Worm (Caenorhabditis elegans): ENCODE data around the gene W01G7.4.

The W01G7.4 gene

DNA sequence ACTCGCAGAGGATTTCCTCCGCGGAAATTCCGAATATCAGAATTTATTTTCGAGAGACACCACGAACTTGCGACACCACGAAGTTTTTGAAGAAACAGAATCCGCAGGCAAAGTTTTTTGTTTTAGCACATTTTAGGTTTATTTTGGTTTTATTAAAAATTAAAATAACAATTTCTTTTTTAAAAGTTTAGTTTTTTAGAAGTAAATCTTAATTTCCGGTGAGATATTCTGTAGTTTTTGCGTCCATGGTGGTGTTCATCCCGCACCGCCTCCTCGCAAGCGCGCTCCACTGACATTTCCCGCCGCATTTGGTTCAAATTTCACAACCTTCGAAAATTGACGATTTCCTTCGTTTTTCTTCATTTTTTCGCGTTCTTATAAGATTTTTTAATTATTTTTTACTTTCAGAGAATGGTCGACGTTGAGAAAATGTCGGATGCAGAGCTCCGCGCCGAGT is 2.5 kb downstream of the W01G7.4 start, which contains the start of gene lem-2 (continued):
- TF ChIP-seq let-607 (tag; optimal IDR thresholded peaks at IDR 0.05) (peak in 1 of 2 experiments; percentile 29), lin-35 (GFP tag; optimal IDR thresholded peaks at IDR 0.05) (peak in 1 of 3 experiments; percentile 57), pha-4 (tag; optimal IDR thresholded peaks at IDR 0.05) (no peak), F49E8.2 (tag; optimal IDR thresholded peaks at IDR 0.05; ENCODE audit: insufficient read depth) (no peak), lsl-1 (GFP tag; optimal IDR thresholded peaks at IDR 0.05) (peak; percentile 63), lin-54 (GFP tag; optimal IDR thresholded peaks at IDR 0.05) (peak; percentile 78), K12H6.12 (tag; optimal IDR thresholded peaks at IDR 0.05) (peak; percentile 76), ztf-22 (GFP tag; optimal IDR thresholded peaks at IDR 0.05) (no peak), egrh-3 (GFP tag; IDR thresholded peaks at IDR 0.05) (no peak; the same call in 1 of the 2 replicates), hmg-20 (GFP tag; IDR thresholded peaks at IDR 0.05) (no peak), lin-26 (GFP tag; IDR thresholded peaks at IDR 0.05) (no peak)

DNA sequence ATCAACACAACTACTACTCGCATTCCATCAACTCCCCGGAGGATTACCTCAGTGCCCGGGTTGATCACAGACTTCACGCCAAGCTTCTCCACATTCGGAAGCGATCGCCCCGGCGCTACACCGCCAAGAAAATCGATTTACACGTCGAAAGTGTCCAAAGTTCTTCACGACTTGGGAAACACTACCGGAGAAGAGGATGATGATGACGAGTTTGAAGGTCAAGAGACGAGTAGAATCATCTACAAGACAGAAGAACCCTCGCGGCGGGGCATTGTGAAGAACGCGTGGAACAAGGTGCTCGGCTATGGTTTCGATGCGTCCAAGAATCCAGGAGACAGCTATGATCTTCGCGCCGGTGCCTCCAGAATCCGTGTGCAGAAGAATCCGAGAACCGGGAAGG is 3.5 kb downstream of the W01G7.4 start:
- TF ChIP-seq nhr-27 (tag; optimal IDR thresholded peaks at IDR 0.05) (no peak), mel-28 (tag; optimal IDR thresholded peaks at IDR 0.05; ENCODE audit: borderline replicate concordance) (no peak), mcd-1 (GFP tag; IDR thresholded peaks at IDR 0.05) (no peak), F22D6.2 (tag; optimal IDR thresholded peaks at IDR 0.05) (no peak), dox-1 (GFP tag; IDR thresholded peaks at IDR 0.05) (no peak), lag-1 (GFP tag; IDR thresholded peaks at IDR 0.05) (no peak), cebp-1 (GFP tag; IDR thresholded peaks at IDR 0.05) (no peak), cebp-1 (tag; optimal IDR thresholded peaks at IDR 0.05) (no peak), B0336.3 (GFP tag; IDR thresholded peaks at IDR 0.05) (no peak), F57A8.1 (GFP tag; optimal IDR thresholded peaks at IDR 0.05) (no peak), F39B2.1 (GFP tag; IDR thresholded peaks at IDR 0.05) (no peak), zfh-2 (GFP tag; conservative IDR thresholded peaks at IDR 0.05) (no peak), sptf-2 (GFP tag; optimal IDR thresholded peaks at IDR 0.05) (no peak)

DNA sequence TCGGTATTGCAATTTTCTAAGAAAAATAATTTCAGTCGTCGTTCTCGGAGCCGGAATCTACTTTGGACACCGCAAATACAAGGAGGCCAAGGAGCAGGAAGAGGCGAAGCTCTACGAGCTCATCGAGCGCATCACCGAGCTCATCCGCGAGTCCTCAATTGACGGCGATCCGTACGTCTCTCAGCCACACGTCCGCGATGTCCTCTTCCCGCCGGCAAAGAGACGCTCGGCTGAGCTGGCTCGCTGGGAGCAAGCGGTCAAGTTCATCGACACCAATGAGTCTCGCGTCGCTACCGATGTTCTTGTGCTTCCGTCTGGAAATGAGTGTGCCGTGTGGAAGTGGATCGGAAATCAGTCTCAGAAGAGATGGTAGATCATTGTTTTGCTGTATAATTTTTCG is 4.9 kb downstream of the W01G7.4 start:
- TF ChIP-seq mcd-1 (GFP tag; IDR thresholded peaks at IDR 0.05) (0 out of 2 replicates have a peak, but pooled peaks have one; percentile 15), lin-26 (GFP tag; IDR thresholded peaks at IDR 0.05) (0 out of 2 replicates have a peak, but pooled peaks have one; percentile 39), zfh-2 (GFP tag; conservative IDR thresholded peaks at IDR 0.05) (peak; percentile 88), egrh-3 (GFP tag; IDR thresholded peaks at IDR 0.05) (peak; percentile 69; the same call in 1 of the 2 replicates), nhr-80 (tag; optimal IDR thresholded peaks at IDR 0.05) (no peak), let-607 (tag; optimal IDR thresholded peaks at IDR 0.05) (no peak), madf-6 (GFP tag; IDR thresholded peaks at IDR 0.05) (peak; percentile 31; the same call in 1 of the 2 replicates), egl-44 (GFP tag; IDR thresholded peaks at IDR 0.05) (no peak)

DNA sequence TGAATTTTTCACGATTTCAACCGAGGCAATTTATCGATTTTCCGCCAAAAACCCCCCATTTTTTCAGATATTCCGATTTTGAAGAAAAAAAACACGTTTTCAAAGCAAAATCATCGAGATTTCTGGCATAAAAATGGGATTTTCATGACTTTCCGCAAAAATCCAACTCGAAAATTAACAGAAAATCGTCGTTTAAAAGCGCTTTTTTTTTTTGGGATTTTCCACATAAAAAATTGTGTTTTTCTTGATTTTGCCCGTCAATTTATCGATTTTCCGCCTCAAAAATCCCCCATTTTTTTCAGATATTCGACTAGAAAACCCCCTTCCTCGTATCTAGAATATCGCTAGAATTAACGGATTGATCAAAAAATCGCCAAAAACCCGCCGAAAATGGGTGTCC is 8.1 kb downstream of the W01G7.4 start, which contains the start of gene xrn-1:
Gene xrn-1, plus strand, starts transcription at position 301 of the 400 bp plus-strand sequence.
- no peak for TF ChIP-seq die-1 (tag; optimal IDR thresholded peaks at IDR 0.05)

DNA sequence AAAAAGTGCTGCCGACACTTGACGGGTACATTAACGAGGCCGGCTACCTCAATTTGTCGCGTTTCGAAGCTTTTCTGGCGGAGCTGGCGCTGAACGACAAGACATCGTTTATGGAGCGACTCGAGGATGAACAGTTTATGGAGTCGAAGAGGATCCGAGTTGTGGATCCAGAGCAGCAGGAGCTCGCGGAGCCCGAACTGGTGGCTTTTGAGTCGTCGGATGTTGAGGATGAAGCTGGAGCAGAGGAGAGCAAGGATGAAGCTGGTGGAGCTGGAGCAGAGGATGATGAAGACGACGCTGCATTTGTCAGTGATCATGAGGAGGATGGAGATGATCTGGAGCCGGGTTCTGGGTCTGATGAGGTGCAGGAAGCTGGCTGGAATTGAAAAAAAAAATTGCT is 14.3 kb downstream of the W01G7.4 start:
- TF ChIP-seq unc-130 (GFP tag; optimal IDR thresholded peaks at IDR 0.05) (no peak), egrh-3 (GFP tag; IDR thresholded peaks at IDR 0.05) (peak; percentile 56), nhr-120 (GFP tag; IDR thresholded peaks at IDR 0.05) (no peak), ceh-91 (GFP tag; IDR thresholded peaks at IDR 0.05) (no peak), zfh-2 (GFP tag; conservative IDR thresholded peaks at IDR 0.05) (peak; percentile 82)
